Worm (Caenorhabditis elegans): ENCODE data around the gene Y43F8B.11.

Gene Y43F8B.11

ce11 chrV:19520130-19520529 lies 49.6 kb downstream of the Y43F8B.11 start (continued):
- no peak for TF ChIP-seq ceh-62 (tag; optimal IDR thresholded peaks at IDR 0.05)
- no peak for TF ChIP-seq ZK546.5 (tag; optimal IDR thresholded peaks at IDR 0.05)
- no peak; the same call in 1 of the 2 replicates for TF ChIP-seq Y105C5A.15 (GFP tag; IDR thresholded peaks at IDR 0.05)
- no peak for TF ChIP-seq aha-1 (tag)
- no peak for TF ChIP-seq unc-62 (GFP tag; optimal IDR thresholded peaks at IDR 0.05 in 1 of 2)
- TF ChIP-seq unc-62 (tag; optimal IDR thresholded peaks at IDR 0.05), result no peak
- peak; percentile 61; the same call in 1 of the 2 replicates for TF ChIP-seq Y48G9A.11 (GFP tag; IDR thresholded peaks at IDR 0.05)
- TF ChIP-seq zfp-2 (tag; optimal IDR thresholded peaks at IDR 0.05), result no peak
- TF ChIP-seq vab-7 (GFP tag; IDR thresholded peaks at IDR 0.05), result peak; percentile 36; the same call in 1 of the 2 replicates
- TF ChIP-seq nhr-48 (tag; optimal IDR thresholded peaks at IDR 0.05), result no peak
- peak; percentile 82; the same call in 1 of the 2 replicates for TF ChIP-seq dmd-8 (GFP tag; IDR thresholded peaks at IDR 0.05)
- TF ChIP-seq lin-29 (GFP tag; IDR thresholded peaks at IDR 0.05), result peak; percentile 72; the same call in 1 of the 2 replicates
- TF ChIP-seq pha-4 (GFP tag; IDR thresholded peaks at IDR 0.05), result no peak
- TF ChIP-seq pha-4 (tag; optimal IDR thresholded peaks at IDR 0.05), result no peak
- 0 out of 2 replicates have a peak, but pooled peaks have one; percentile 53 for TF ChIP-seq lim-7 (GFP tag; IDR thresholded peaks at IDR 0.05)
- TF ChIP-seq nhr-111 (GFP tag; optimal IDR thresholded peaks at IDR 0.05), result no peak
- no peak for TF ChIP-seq ces-1 (GFP tag; optimal IDR thresholded peaks at IDR 0.05)
- TF ChIP-seq daf-19 (GFP tag; conservative IDR thresholded peaks at IDR 0.05), result no peak
- 0 out of 2 replicates have a peak, but pooled peaks have one; percentile 23 for TF ChIP-seq tra-1 (GFP tag; IDR thresholded peaks at IDR 0.05)
- TF ChIP-seq Y75B8A.6 (GFP tag; IDR thresholded peaks at IDR 0.05), result peak; percentile 81; the same call in 1 of the 2 replicates
- TF ChIP-seq mep-1 (tag; optimal IDR thresholded peaks at IDR 0.05), result no peak
- 0 out of 2 replicates have a peak, but pooled peaks have one; percentile 33 for TF ChIP-seq madf-9 (GFP tag; conservative IDR thresholded peaks at IDR 0.05)
- no peak for TF ChIP-seq ceh-28 (tag; optimal IDR thresholded peaks at IDR 0.05)
- TF ChIP-seq daf-12 (tag; optimal IDR thresholded peaks at IDR 0.05), result no peak
- no peak for TF ChIP-seq ztf-11 (tag; optimal IDR thresholded peaks at IDR 0.05)
- no peak for TF ChIP-seq nhr-6 (tag; optimal IDR thresholded peaks at IDR 0.05)
- no peak for TF ChIP-seq unc-39 (tag; optimal IDR thresholded peaks at IDR 0.05)
- TF ChIP-seq mxl-3 (GFP tag; optimal IDR thresholded peaks at IDR 0.05), result peak; percentile 41
- no peak for TF ChIP-seq gei-8 (GFP tag; optimal IDR thresholded peaks at IDR 0.05)
- peak; percentile 71 for TF ChIP-seq snpc-1.2 (GFP tag; IDR thresholded peaks at IDR 0.05)
- no peak for TF ChIP-seq F37D6.2 (tag; optimal IDR thresholded peaks at IDR 0.05)

- no peak for TF ChIP-seq hlh-30 (tag; optimal IDR thresholded peaks at IDR 0.05; ENCODE audit: insufficient read depth)
- peak; percentile 4 for TF ChIP-seq mep-1 (tag; optimal IDR thresholded peaks at IDR 0.05)
- TF ChIP-seq lsy-2 (tag; optimal IDR thresholded peaks at IDR 0.05), result peak in 1 of 2 experiments; percentile 7
- peak; percentile 97 for TF ChIP-seq aha-1 (tag)
- TF ChIP-seq saeg-2 (GFP tag; IDR thresholded peaks at IDR 0.05), result no peak
- peak; percentile 3 for TF ChIP-seq ama-1 (optimal IDR thresholded peaks at IDR 0.05)
- no peak for TF ChIP-seq mxl-3 (GFP tag; optimal IDR thresholded peaks at IDR 0.05)
Measured at ce11 chrV:19520597-19521322, 50.3 kb downstream of the Y43F8B.11 start.

ce11 chrV:19521351-19522278 lies 51.1 kb downstream of the Y43F8B.11 start:
- TF ChIP-seq lim-7 (GFP tag; IDR thresholded peaks at IDR 0.05) (0 out of 2 replicates have a peak, but pooled peaks have one; percentile 40), R02D3.7 (tag; optimal IDR thresholded peaks at IDR 0.05) (no peak), ces-1 (GFP tag; optimal IDR thresholded peaks at IDR 0.05) (no peak), dmd-6 (GFP tag; IDR thresholded peaks at IDR 0.05) (peak; percentile 65), Y105C5A.15 (GFP tag; IDR thresholded peaks at IDR 0.05) (no peak), nhr-10 (tag; optimal IDR thresholded peaks at IDR 0.05) (no peak), F37D6.2 (tag; optimal IDR thresholded peaks at IDR 0.05) (no peak), nhr-28 (tag; optimal IDR thresholded peaks at IDR 0.05) (peak; percentile 37), madf-5 (GFP tag; IDR thresholded peaks at IDR 0.05) (no peak), unc-62 (GFP tag; optimal IDR thresholded peaks at IDR 0.05 in 1 of 2) (peak in 1 of 2 experiments; percentile 93), unc-62 (tag; optimal IDR thresholded peaks at IDR 0.05) (no peak), snpc-4 (tag; optimal IDR thresholded peaks at IDR 0.05) (no peak), daf-12 (tag; optimal IDR thresholded peaks at IDR 0.05) (no peak), nhr-41 (GFP tag; IDR thresholded peaks at IDR 0.05) (no peak), skn-1 (tag; optimal IDR thresholded peaks at IDR 0.05) (no peak), ZK546.5 (tag; optimal IDR thresholded peaks at IDR 0.05) (no peak), mdl-1 (tag; optimal IDR thresholded peaks at IDR 0.05) (peak; percentile 46 to 76), daf-8 (GFP tag; IDR thresholded peaks at IDR 0.05) (no peak), php-3 (GFP tag; IDR thresholded peaks at IDR 0.05) (peak; percentile 39; the same call in 1 of the 2 replicates)

All from whole organism, L4 larva.